Worm (Caenorhabditis elegans): ENCODE results near the gene efn-3.
A peak's percentile ranks its signal among the peaks of the same experiment; 100 is the strongest.
"Not testable (repeated sequence)": the region's sequence is repeated elsewhere in the genome, so short reads cannot be mapped to it uniquely, and the experiment has no call there.

efn-3 gene

ce11 chrX:13442446-13442845 is 34.8 kb downstream of the efn-3 start (continued):
- TF ChIP-seq eyg-1 (tag; optimal IDR thresholded peaks at IDR 0.05) (no peak), sox-4 (tag; optimal IDR thresholded peaks at IDR 0.05) (no peak), unc-42 (tag; optimal IDR thresholded peaks at IDR 0.05) (no peak), ets-4 (tag; optimal IDR thresholded peaks at IDR 0.05) (no peak), ceh-19 (GFP tag; optimal IDR thresholded peaks at IDR 0.05) (no peak), gmeb-2 (tag; optimal IDR thresholded peaks at IDR 0.05) (no peak), mec-3 (tag; optimal IDR thresholded peaks at IDR 0.05; ENCODE audit: borderline replicate concordance) (no peak), K09A11.1 (tag; optimal IDR thresholded peaks at IDR 0.05; ENCODE audit: insufficient read depth) (no peak), ama-1 (optimal IDR thresholded peaks at IDR 0.05) (no peak), ref-2 (tag; optimal IDR thresholded peaks at IDR 0.05) (peak; percentile 40), pha-2 (tag; optimal IDR thresholded peaks at IDR 0.05) (no peak), K02D7.2 (tag; optimal IDR thresholded peaks at IDR 0.05) (no peak), elt-2 (tag; optimal IDR thresholded peaks at IDR 0.05) (peak; percentile 21), nhr-11 (tag; optimal IDR thresholded peaks at IDR 0.05) (no peak), zip-5 (tag; optimal IDR thresholded peaks at IDR 0.05) (no peak), ceh-6 (GFP tag; optimal IDR thresholded peaks at IDR 0.05) (peak; percentile 3), hlh-15 (tag; optimal IDR thresholded peaks at IDR 0.05) (no peak), tbx-7 (tag; optimal IDR thresholded peaks at IDR 0.05) (no peak), hlh-30 (tag; optimal IDR thresholded peaks at IDR 0.05; ENCODE audit: insufficient read depth) (peak; percentile 11)

- no peak for TF ChIP-seq elt-4 (tag; optimal IDR thresholded peaks at IDR 0.05)
Measured at ce11 chrX:13435790-13436472, 41.3 kb downstream of the efn-3 start, which contains the start of gene jmjd-3.3. jmjd-3.3 (plus strand) TSS chrX:13436422.

DNA sequence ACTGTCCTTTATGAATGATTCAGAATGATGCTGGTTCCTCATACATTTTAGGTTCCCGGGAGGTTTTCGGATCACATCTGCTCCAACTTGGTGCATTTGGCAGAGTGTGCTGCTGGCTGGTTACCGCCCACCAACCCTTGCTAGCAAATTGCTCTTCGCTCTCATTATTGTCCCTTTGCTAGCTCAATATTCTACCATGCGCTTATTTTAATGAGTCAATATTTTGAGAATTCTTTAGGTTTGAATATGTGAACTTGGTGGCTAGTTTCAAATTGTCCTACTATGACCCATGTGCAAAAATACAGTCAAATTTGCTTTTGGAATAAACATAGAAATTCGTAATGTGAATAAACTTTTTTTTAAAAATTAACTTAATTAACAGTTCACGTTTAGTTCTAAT is 42.1 kb downstream of the efn-3 start:
- TF ChIP-seq ceh-34 (tag; optimal IDR thresholded peaks at IDR 0.05) (no peak), sdc-2 (tag; optimal IDR thresholded peaks at IDR 0.05) (peak; percentile 93), mec-3 (tag; optimal IDR thresholded peaks at IDR 0.05; ENCODE audit: borderline replicate concordance) (no peak), F13H6.1 (tag; optimal IDR thresholded peaks at IDR 0.05) (no peak), unc-3 (GFP tag; conservative IDR thresholded peaks at IDR 0.05) (no peak), unc-3 (tag; optimal IDR thresholded peaks at IDR 0.05) (no peak), hlh-13 (GFP tag; optimal IDR thresholded peaks at IDR 0.05) (no peak), T23F11.4 (GFP tag; optimal IDR thresholded peaks at IDR 0.05) (no peak)

- not testable (repeated sequence) for TF ChIP-seq tbx-7, syd-9, madf-2 (tag; optimal IDR thresholded peaks at IDR 0.05)
Measured at ce11 chrX:13431388-13431787, 45.9 kb downstream of the efn-3 start, which contains the start of gene C29F7.10. C29F7.10 (minus strand) TSS chrX:13431488.

DNA sequence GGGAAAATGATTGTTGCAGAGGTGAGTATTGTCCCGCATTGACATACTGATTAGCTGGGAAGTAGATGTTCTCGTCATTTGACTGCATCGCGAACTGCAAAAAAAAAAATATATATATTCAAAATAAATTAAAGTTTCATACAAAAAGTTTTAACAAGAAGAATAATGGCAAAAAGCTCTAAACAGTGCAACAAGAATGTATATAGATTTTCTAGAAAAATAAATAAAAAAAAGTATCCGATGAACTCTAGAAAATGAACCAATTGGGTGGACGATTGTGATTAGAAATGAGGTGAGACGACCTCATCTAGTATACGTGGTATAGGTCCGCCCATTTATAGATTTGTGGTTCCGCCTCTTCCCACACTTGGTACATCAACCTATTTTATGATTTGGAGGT is 48.5 kb downstream of the efn-3 start, which contains the start of gene fkh-4:
fkh-4 (minus strand) TSS at position 101 of the 400 bp plus-strand sequence.
- TF ChIP-seq syd-9 (tag; optimal IDR thresholded peaks at IDR 0.05); ama-1 (optimal IDR thresholded peaks at IDR 0.05); pha-2 (tag; optimal IDR thresholded peaks at IDR 0.05): not testable (repeated sequence)
